Fruit fly (Drosophila melanogaster): ENCODE measurements around the gene CG14024.

- TF ChIP-seq CG8478 (optimal IDR thresholded peaks at IDR 0.05) (no peak), pan (optimal IDR thresholded peaks at IDR 0.05) (no peak)
Observed at dm6 chr2L:5321014-5321413, 6.3 kb upstream of the CG14024 start.
